Comparison of ENCODE assay signal across 3 fruit fly cellular contexts in genomic region chrX:1470562-1470961, dm6.
TF ChIP-seq lines count a peak whose summit lies in the region.

Gene pck, plus strand, starts transcription at chrX:1470666.

TF ChIP-seq in whole organism, adult, 20 proteins besides CTCF, POLR2A, EP300 and RAD21 (continued from another document):
- TF ChIP-seq CG5204 (GFP tag; optimal IDR thresholded peaks at IDR 0.05; lab: Kevin White, UChicago): no peak
- no peak for TF ChIP-seq kay (GFP tag; lab: Kevin White, UChicago; ENCODE audit: borderline replicate concordance)
TF ChIP-seq in whole organism, adult: peak in this region for 13.

TF ChIP-seq in whole organism, embryonic, 481 proteins besides CTCF, POLR2A, EP300 and RAD21 (continued from another document and continues in another):
- TF ChIP-seq bab2 (GFP tag; optimal IDR thresholded peaks at IDR 0.05; lab: Kevin White, UChicago) (peak; percentile 61), klu (GFP tag; IDR thresholded peaks at IDR 0.05; lab: Robert Waterston, UW) (no peak), wor (GFP tag; IDR thresholded peaks at IDR 0.05; lab: Robert Waterston, UW) (no peak), CG17385 (GFP tag; optimal IDR thresholded peaks at IDR 0.05; lab: Kevin White, UChicago) (no peak), en (GFP tag; optimal IDR thresholded peaks at IDR 0.05; lab: Kevin White, UChicago) (peak; percentile 7), CG10565 (GFP tag; optimal IDR thresholded peaks at IDR 0.05; lab: Kevin White, UChicago) (no peak), CG33557 (GFP tag; optimal IDR thresholded peaks at IDR 0.05; lab: Kevin White, UChicago) (peak; percentile 42), mld (GFP tag; IDR thresholded peaks at IDR 0.05; lab: Robert Waterston, UW; ENCODE audit: partially characterized antibody) (no peak), z (GFP tag; IDR thresholded peaks at IDR 0.05; lab: Robert Waterston, UW) (no peak), Hr51 (GFP tag; optimal IDR thresholded peaks at IDR 0.05; lab: Kevin White, UChicago) (peak; percentile 56 to 67), Bteb2 (GFP tag; optimal IDR thresholded peaks at IDR 0.05; lab: Kevin White, UChicago) (peak; percentile 23), CG11085 (GFP tag; IDR thresholded peaks at IDR 0.05; lab: Robert Waterston, UW) (peak; percentile 63), CG15601 (tag; optimal IDR thresholded peaks at IDR 0.05; lab: Kevin White, UChicago) (peak; percentile 51), CG3163 (GFP tag; optimal IDR thresholded peaks at IDR 0.05; lab: Kevin White, UChicago) (peak; percentile 24), insv (GFP tag; optimal IDR thresholded peaks at IDR 0.05; lab: Kevin White, UChicago) (no peak), CG13624 (GFP tag; optimal IDR thresholded peaks at IDR 0.05; lab: Kevin White, UChicago) (peak; percentile 4), tup (GFP tag; optimal IDR thresholded peaks at IDR 0.05; lab: Kevin White, UChicago) (no peak), CG12071 (GFP tag; optimal IDR thresholded peaks at IDR 0.05; lab: Kevin White, UChicago) (no peak), CG4360 (GFP tag; IDR thresholded peaks at IDR 0.05; lab: Robert Waterston, UW) (peak; percentile 32; the same call in 1 of the 2 replicates), CG12219 (GFP tag; optimal IDR thresholded peaks at IDR 0.05; lab: Kevin White, UChicago) (no peak), CG31441 (GFP tag; IDR thresholded peaks at IDR 0.05; lab: Robert Waterston, UW) (peak; percentile 51; the same call in 1 of the 2 replicates), CG12659 (GFP tag; optimal IDR thresholded peaks at IDR 0.05; lab: Kevin White, UChicago) (peak; percentile 67), Gug (GFP tag; IDR thresholded peaks at IDR 0.05; lab: Robert Waterston, UW) (peak; percentile 61), CG12769 (tag; optimal IDR thresholded peaks at IDR 0.05; lab: Kevin White, UChicago) (no peak), CG12942 (GFP tag; optimal IDR thresholded peaks at IDR 0.05; lab: Kevin White, UChicago) (peak; percentile 66), crp (GFP tag; optimal IDR thresholded peaks at IDR 0.05; lab: Kevin White, UChicago) (peak in 1 of 2 experiments; percentile 37), unc-4 (GFP tag; IDR thresholded peaks at IDR 0.05; lab: Robert Waterston, UW; ENCODE audit: partially characterized antibody) (peak; percentile 60), peb (GFP tag; IDR thresholded peaks at IDR 0.05; lab: Robert Waterston, UW) (no peak), fd3F (GFP tag; optimal IDR thresholded peaks at IDR 0.05; lab: Kevin White, UChicago) (no peak), tio (GFP tag; optimal IDR thresholded peaks at IDR 0.05; lab: Kevin White, UChicago) (no peak), hkb (optimal IDR thresholded peaks at IDR 0.05; lab: Kevin White, UChicago) (peak; percentile 19), hkb (GFP tag; IDR thresholded peaks at IDR 0.05; lab: Robert Waterston, UW) (peak; percentile 79), Opbp (GFP tag; IDR thresholded peaks at IDR 0.05; lab: Robert Waterston, UW; ENCODE audit: partially characterized antibody) (0 out of 3 replicates have a peak, but pooled peaks have one; percentile 40), Dll (GFP tag; IDR thresholded peaks at IDR 0.05; lab: Robert Waterston, UW; ENCODE audit: partially characterized antibody) (peak; percentile 60; the same call in 2 of the 4 replicates), NK7.1 (GFP tag; optimal IDR thresholded peaks at IDR 0.05; lab: Kevin White, UChicago) (no peak), Lpt (GFP tag; optimal IDR thresholded peaks at IDR 0.05; lab: Kevin White, UChicago) (no peak), CG18262 (tag; optimal IDR thresholded peaks at IDR 0.05; lab: Kevin White, UChicago) (peak; percentile 55), vfl (GFP tag; optimal IDR thresholded peaks at IDR 0.05; lab: Kevin White, UChicago) (peak; percentile 72), gfzf (GFP tag; optimal IDR thresholded peaks at IDR 0.05; lab: Kevin White, UChicago) (peak; percentile 63), prd (optimal IDR thresholded peaks at IDR 0.05; lab: Kevin White, UChicago) (no peak), prd (GFP tag; IDR thresholded peaks at IDR 0.05; lab: Robert Waterston, UW) (peak; percentile 83), fu2 (GFP tag; optimal IDR thresholded peaks at IDR 0.05; lab: Kevin White, UChicago) (peak; percentile 44), amos (GFP tag; IDR thresholded peaks at IDR 0.05; lab: Robert Waterston, UW; ENCODE audit: partially characterized antibody) (peak; percentile 39; the same call in 1 of the 2 replicates), psq (GFP tag; optimal IDR thresholded peaks at IDR 0.05; lab: Kevin White, UChicago) (peak; percentile 23), CG2199 (GFP tag; IDR thresholded peaks at IDR 0.05; lab: Robert Waterston, UW) (peak; percentile 47; the same call in 1 of the 3 replicates), CG14441 (GFP tag; IDR thresholded peaks at IDR 0.05; lab: Robert Waterston, UW) (peak; percentile 61), danr (GFP tag; IDR thresholded peaks at IDR 0.05; lab: Robert Waterston, UW) (peak; percentile 24; the same call in 1 of the 2 replicates), Jarid2 (GFP tag; optimal IDR thresholded peaks at IDR 0.05; lab: Kevin White, UChicago) (no peak), CG8944 (GFP tag; optimal IDR thresholded peaks at IDR 0.05; lab: Kevin White, UChicago) (peak; percentile 48), Sox102F (GFP tag; optimal IDR thresholded peaks at IDR 0.05; lab: Kevin White, UChicago) (peak; percentile 67), Atf3 (GFP tag; optimal IDR thresholded peaks at IDR 0.05; lab: Kevin White, UChicago) (peak; percentile 55), ftz-f1 (GFP tag; optimal IDR thresholded peaks at IDR 0.05; lab: Kevin White, UChicago) (no peak), Hey (tag; optimal IDR thresholded peaks at IDR 0.05; lab: Kevin White, UChicago) (no peak), gem (tag; optimal IDR thresholded peaks at IDR 0.05; lab: Kevin White, UChicago) (no peak), Oli (tag; optimal IDR thresholded peaks at IDR 0.05; lab: Kevin White, UChicago) (no peak), row (GFP tag; IDR thresholded peaks at IDR 0.05; lab: Robert Waterston, UW) (peak; percentile 74), cad (GFP tag; optimal IDR thresholded peaks at IDR 0.05; lab: Kevin White, UChicago) (no peak), CG7928 (GFP tag; optimal IDR thresholded peaks at IDR 0.05; lab: Kevin White, UChicago) (peak; percentile 8), Dref (GFP tag; IDR thresholded peaks at IDR 0.05; lab: Robert Waterston, UW) (peak; percentile 66), ewg (GFP tag; optimal IDR thresholded peaks at IDR 0.05; lab: Kevin White, UChicago) (peak; percentile 36), dati (GFP tag; IDR thresholded peaks at IDR 0.05; lab: Robert Waterston, UW) (0 out of 2 replicates have a peak, but pooled peaks have one; percentile 20), ken (GFP tag; IDR thresholded peaks at IDR 0.05; lab: Robert Waterston, UW) (peak; percentile 73), Hmr (GFP tag; optimal IDR thresholded peaks at IDR 0.05; lab: Kevin White, UChicago) (peak; percentile 51)

TF ChIP-seq in whole organism, prepupa, 60 proteins besides CTCF, POLR2A, EP300 and RAD21 (continued from another document):
- peak; percentile 49; the same call in 1 of the 2 replicates for TF ChIP-seq CG15336 (GFP tag; IDR thresholded peaks at IDR 0.05; lab: Robert Waterston, UW)
- TF ChIP-seq Eip93F (GFP tag; optimal IDR thresholded peaks at IDR 0.05; lab: Kevin White, UChicago): no peak
- TF ChIP-seq Sox15 (GFP tag; optimal IDR thresholded peaks at IDR 0.05; lab: Kevin White, UChicago): peak; percentile 8
- peak; percentile 12 for TF ChIP-seq CG11762 (GFP tag; optimal IDR thresholded peaks at IDR 0.05; lab: Kevin White, UChicago; ENCODE audit: insufficient read depth)
- no peak for TF ChIP-seq fd85E (GFP tag; optimal IDR thresholded peaks at IDR 0.05; lab: Kevin White, UChicago)
- no peak for TF ChIP-seq CG10631 (GFP tag; optimal IDR thresholded peaks at IDR 0.05; lab: Kevin White, UChicago)
- TF ChIP-seq Sox14 (GFP tag; optimal IDR thresholded peaks at IDR 0.05; lab: Kevin White, UChicago): peak; percentile 71
- no peak for TF ChIP-seq Hr4 (GFP tag; optimal IDR thresholded peaks at IDR 0.05; lab: Kevin White, UChicago)
- TF ChIP-seq CG1621 (tag; optimal IDR thresholded peaks at IDR 0.05; lab: Kevin White, UChicago): peak; percentile 18
- no peak for TF ChIP-seq CG6276 (GFP tag; optimal IDR thresholded peaks at IDR 0.05; lab: Kevin White, UChicago)
- TF ChIP-seq CG6163 (GFP tag; IDR thresholded peaks at IDR 0.05; lab: Robert Waterston, UW): peak; percentile 75
- peak; percentile 11 for TF ChIP-seq CG11902 (GFP tag; optimal IDR thresholded peaks at IDR 0.05; lab: Kevin White, UChicago)
- TF ChIP-seq dsx (GFP tag; optimal IDR thresholded peaks at IDR 0.05; lab: Kevin White, UChicago; ENCODE audit: poor library complexity, severe bottlenecking): no peak
- TF ChIP-seq esn (GFP tag; optimal IDR thresholded peaks at IDR 0.05; lab: Kevin White, UChicago): peak; percentile 76
- TF ChIP-seq CG6808 (GFP tag; optimal IDR thresholded peaks at IDR 0.05; lab: Kevin White, UChicago): no peak
- no peak for TF ChIP-seq svp (GFP tag; lab: Kevin White, UChicago)
- peak; percentile 66 for TF ChIP-seq Eip78C (GFP tag; lab: Kevin White, UChicago)
- TF ChIP-seq vri (GFP tag; optimal IDR thresholded peaks at IDR 0.05; lab: Kevin White, UChicago): no peak
- peak; percentile 47 for TF ChIP-seq CG6792 (GFP tag; optimal IDR thresholded peaks at IDR 0.05; lab: Kevin White, UChicago)
- TF ChIP-seq lz (GFP tag; optimal IDR thresholded peaks at IDR 0.05; lab: Kevin White, UChicago): peak; percentile 70
- peak; percentile 52 for TF ChIP-seq CG34406 (GFP tag; optimal IDR thresholded peaks at IDR 0.05; lab: Kevin White, UChicago)
- TF ChIP-seq CG4318 (GFP tag; optimal IDR thresholded peaks at IDR 0.05; lab: Kevin White, UChicago): no peak
- TF ChIP-seq Blimp-1 (GFP tag; optimal IDR thresholded peaks at IDR 0.05; lab: Kevin White, UChicago): no peak
- peak; percentile 65 for TF ChIP-seq Smox (GFP tag; optimal IDR thresholded peaks at IDR 0.05; lab: Kevin White, UChicago)
- peak; percentile 56 for TF ChIP-seq Hr39 (GFP tag; optimal IDR thresholded peaks at IDR 0.05; lab: Kevin White, UChicago)
- no peak for TF ChIP-seq Hr38 (GFP tag; optimal IDR thresholded peaks at IDR 0.05; lab: Kevin White, UChicago)
- TF ChIP-seq fd59A (GFP tag; optimal IDR thresholded peaks at IDR 0.05; lab: Kevin White, UChicago): no peak
- peak; percentile 66 for TF ChIP-seq cyc (GFP tag; optimal IDR thresholded peaks at IDR 0.05; lab: Kevin White, UChicago)
- TF ChIP-seq acj6 (GFP tag; optimal IDR thresholded peaks at IDR 0.05; lab: Kevin White, UChicago): no peak
- TF ChIP-seq net (GFP tag; optimal IDR thresholded peaks at IDR 0.05; lab: Kevin White, UChicago): peak; percentile 52
- TF ChIP-seq CG7368 (GFP tag; optimal IDR thresholded peaks at IDR 0.05; lab: Kevin White, UChicago): peak; percentile 51
- no peak for TF ChIP-seq fkh (GFP tag; optimal IDR thresholded peaks at IDR 0.05; lab: Kevin White, UChicago)
- TF ChIP-seq CG8319 (GFP tag; optimal IDR thresholded peaks at IDR 0.05; lab: Kevin White, UChicago): peak; percentile 35
- TF ChIP-seq CG31627 (GFP tag; optimal IDR thresholded peaks at IDR 0.05; lab: Kevin White, UChicago): peak; percentile 67
- no peak for TF ChIP-seq CG32006 (GFP tag; optimal IDR thresholded peaks at IDR 0.05; lab: Kevin White, UChicago)
- TF ChIP-seq CG16779 (tag; optimal IDR thresholded peaks at IDR 0.05; lab: Kevin White, UChicago): no peak
- TF ChIP-seq Gug (GFP tag; IDR thresholded peaks at IDR 0.05; lab: Robert Waterston, UW): no peak; the same call in 1 of the 2 replicates
- peak; percentile 50 for TF ChIP-seq Ets21C (GFP tag; optimal IDR thresholded peaks at IDR 0.05; lab: Kevin White, UChicago)
- TF ChIP-seq CG9139 (GFP tag; optimal IDR thresholded peaks at IDR 0.05; lab: Kevin White, UChicago): no peak
- TF ChIP-seq Sox102F (GFP tag; optimal IDR thresholded peaks at IDR 0.05; lab: Kevin White, UChicago): peak; percentile 66
